Worm (Caenorhabditis elegans) whole organism, young adult: ENCODE data around the gene cec-6.

Source experiments
- K11D2.4 ChIP-seq: fragments of 200-800 bp; sonication (Bioruptor generic); IDR thresholded peaks from 2 replicates; pipeline ENCODE4 v1.3.6; 2022; ENCODE audit warnings: missing genetic modification reagents, missing genetic modification characterization, missing compliant biosample characterization
- Y53G8AR.9 ChIP-seq: fragments of 200-800 bp; sonication (Bioruptor generic); conservative IDR thresholded peaks from 2 replicates; pipeline ENCODE4 v1.3.6; 2022; ENCODE audit warnings: missing genetic modification reagents, missing genetic modification characterization, missing compliant biosample characterization
- attf-6 ChIP-seq: fragments of 200-800 bp; sonication (Bioruptor generic); IDR thresholded peaks from 2 replicates; pipeline ENCODE4 v1.3.6; 2022; ENCODE audit warnings: missing genetic modification reagents, missing genetic modification characterization, missing compliant biosample characterization
- bed-2 ChIP-seq: fragments of 200-800 bp; sonication (Bioruptor generic); IDR thresholded peaks from 2 replicates; pipeline ENCODE4 v1.3.6; 2022; ENCODE audit warnings: missing genetic modification reagents, missing genetic modification characterization, missing compliant biosample characterization
- cebp-2 ChIP-seq: fragments of 200-800 bp; sonication (Bioruptor generic); IDR thresholded peaks from 2 replicates; pipeline ENCODE4 v1.3.6; 2022; ENCODE audit warnings: missing genetic modification characterization, missing compliant biosample characterization
- egrh-3 ChIP-seq: fragments of 200-800 bp; sonication (Bioruptor generic); IDR thresholded peaks from 2 replicates; pipeline ENCODE4 v1.3.6; 2022; ENCODE audit warnings: missing genetic modification reagents, missing genetic modification characterization, missing compliant biosample characterization
- gei-17 ChIP-seq: fragments of 200-800 bp; sonication (Bioruptor generic); optimal IDR thresholded peaks from 2 replicates; lab custom pipeline; 2018; ENCODE audit warnings: mild to moderate bottlenecking, missing genetic modification characterization, missing compliant biosample characterization
- hlh-12 ChIP-seq: sonication (generic microtip); optimal IDR thresholded peaks from 2 replicates; lab custom pipeline; 2016; ENCODE audit warnings: missing genetic modification characterization, missing compliant biosample characterization
- lin-35 ChIP-seq, 3 experiments: fragments of 150-350 bp in 2 of 3; sonication (generic microtip) in 1 of 3; optimal IDR thresholded peaks; 2 replicates each; lab custom pipeline; 2014 to 2018; ENCODE audit warnings: missing biosample characterization in 3 of 3, missing genetic modification characterization in 3 of 3, missing genetic modification reagents in 3 of 3
- madf-8 ChIP-seq: fragments of 200-800 bp; sonication (Bioruptor generic); conservative IDR thresholded peaks from 2 replicates; pipeline ENCODE4 v1.3.6; 2022; ENCODE audit warnings: missing genetic modification reagents, missing genetic modification characterization, missing compliant biosample characterization
- nfyb-1 ChIP-seq: fragments of 200-800 bp; sonication (Bioruptor generic); IDR thresholded peaks from 2 replicates; pipeline ENCODE4 v1.3.6; 2022; ENCODE audit warnings: missing genetic modification reagents, missing genetic modification characterization, missing compliant biosample characterization
- repo-1 ChIP-seq: sonication (generic microtip); optimal IDR thresholded peaks from 2 replicates; lab custom pipeline; 2017; ENCODE audit warnings: mild to moderate bottlenecking, missing genetic modification characterization, missing compliant biosample characterization
- snpc-1.3 ChIP-seq: sonication (generic microtip); optimal IDR thresholded peaks from 2 replicates; lab custom pipeline; 2017; ENCODE audit warnings: missing genetic modification characterization, mild to moderate bottlenecking, missing compliant biosample characterization, antibody characterized with exemption, moderate library complexity, missing genotype, missing genetic modification reagents; ENCODE audit not compliant: insufficient read depth
- xnd-1 ChIP-seq: sonication (generic microtip); optimal IDR thresholded peaks from 2 replicates; lab custom pipeline; 2016; ENCODE audit warnings: missing genotype, missing genetic modification reagents, missing genetic modification characterization, missing compliant biosample characterization
- ztf-22 ChIP-seq: fragments of 200-800 bp; sonication (Bioruptor generic); optimal IDR thresholded peaks from 2 replicates; lab custom pipeline; 2018; ENCODE audit warnings: mild to moderate bottlenecking, missing genetic modification characterization, moderate library complexity, missing compliant biosample characterization
- ztf-25 ChIP-seq: fragments of 200-800 bp; sonication (Bioruptor generic); IDR thresholded peaks from 2 replicates; pipeline ENCODE4 v1.3.6; 2022; ENCODE audit warnings: missing genetic modification reagents, missing genetic modification characterization, missing compliant biosample characterization

The cec-6 gene

DNA sequence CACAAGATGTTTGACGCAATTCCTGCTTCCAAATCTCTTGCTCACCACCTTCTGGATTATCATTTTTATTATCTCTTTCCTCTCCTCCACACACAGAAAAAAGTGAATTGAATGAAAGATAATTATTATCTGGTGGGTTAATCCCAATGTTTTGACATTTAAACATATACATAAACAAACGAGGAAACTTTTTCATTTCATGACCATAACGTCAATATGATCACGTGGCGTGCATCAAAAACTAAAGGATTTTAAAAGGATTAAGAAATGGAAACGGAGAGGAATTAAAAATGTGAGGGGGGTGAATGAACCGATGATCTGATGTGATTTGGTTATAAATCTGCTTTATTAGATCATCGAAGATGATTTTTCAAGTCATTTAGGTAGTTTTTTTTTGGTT is 50.9 kb downstream of the cec-6 start:
- TF ChIP-seq hlh-12 (tag; lab: Kevin White, UChicago): no peak
- TF ChIP-seq repo-1 (tag; lab: Kevin White, UChicago): no peak
- no peak for TF ChIP-seq ztf-22 (GFP tag; lab: Kevin White, UChicago)
- no peak for TF ChIP-seq cebp-2
- TF ChIP-seq egrh-3: no peak
- no peak for TF ChIP-seq gei-17
- TF ChIP-seq Y53G8AR.9: no peak
- no peak for TF ChIP-seq madf-8 (GFP tag; lab: Robert Waterston, UW)
- TF ChIP-seq K11D2.4 (GFP tag; lab: Robert Waterston, UW): no peak
- no peak for TF ChIP-seq ztf-25 (GFP tag; lab: Robert Waterston, UW)
- TF ChIP-seq lin-35 (GFP tag; optimal IDR thresholded peaks at IDR 0.05; lab: Kevin White, UChicago): no peak
- no peak for TF ChIP-seq bed-2 (GFP tag; lab: Robert Waterston, UW)
- TF ChIP-seq attf-6 (GFP tag; lab: Robert Waterston, UW): no peak
- no peak for TF ChIP-seq snpc-1.3 (tag; lab: Kevin White, UChicago)
- TF ChIP-seq xnd-1 (tag; lab: Kevin White, UChicago): no peak
- TF ChIP-seq nfyb-1: no peak
